Worm (Caenorhabditis elegans): ENCODE results near the gene Y67D8B.1.

Y67D8B.1 gene

DNA sequence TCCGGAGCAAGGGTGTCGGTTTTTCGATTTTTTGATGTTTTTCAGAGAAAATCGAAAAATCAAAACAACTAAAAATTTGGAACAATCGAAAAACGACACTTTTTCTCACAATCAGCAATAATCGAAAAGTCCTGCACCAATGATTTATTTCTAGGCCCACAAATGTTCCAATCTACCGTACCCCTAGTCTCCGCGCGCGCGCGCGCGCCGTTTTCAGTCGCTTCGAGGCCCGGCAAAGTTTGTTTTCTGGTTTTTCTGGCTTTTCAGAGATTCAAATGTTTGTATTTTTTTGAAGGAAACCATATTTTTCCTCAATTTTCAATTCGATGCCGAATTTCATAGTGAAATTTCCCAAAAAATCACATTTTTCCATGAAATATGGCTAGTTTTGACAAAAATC lies 39.5 kb upstream of the Y67D8B.1 start:
- TF ChIP-seq fos-1 (tag; optimal IDR thresholded peaks at IDR 0.05): no peak
- no peak for TF ChIP-seq nhr-6 (tag; optimal IDR thresholded peaks at IDR 0.05)
- no peak for TF ChIP-seq ztf-1 (GFP tag; conservative IDR thresholded peaks at IDR 0.05)
- TF ChIP-seq nhr-11 (tag; optimal IDR thresholded peaks at IDR 0.05): no peak
- TF ChIP-seq unc-62 (GFP tag; optimal IDR thresholded peaks at IDR 0.05): no peak
- TF ChIP-seq ceh-16 (tag; optimal IDR thresholded peaks at IDR 0.05): no peak

DNA sequence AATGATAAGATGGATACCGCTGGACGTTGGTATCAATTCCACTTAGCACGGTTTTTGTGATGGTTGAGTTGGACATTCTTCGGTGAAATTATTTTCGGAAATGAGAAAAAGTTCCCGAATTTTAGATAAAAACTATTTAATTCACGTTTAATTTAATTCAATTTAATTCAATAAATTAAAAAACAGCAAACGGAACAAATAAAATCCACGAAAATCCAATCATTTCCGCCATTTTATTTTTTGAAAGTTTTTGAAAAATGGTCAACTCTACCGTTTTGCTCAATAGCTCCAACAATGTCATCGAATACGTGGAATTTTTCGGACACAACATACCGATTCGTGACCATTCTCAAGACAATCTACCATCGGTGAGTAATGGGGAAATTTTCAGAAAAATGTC lies 29.7 kb upstream of the Y67D8B.1 start, which contains the start of the genes Y67D8B.3 and Y67D8B.5:
TSS of gene Y67D8B.3 (minus strand) at position 101 of the 400 bp plus-strand sequence.
TSS of gene Y67D8B.5 (plus strand) at position 233 of the 400 bp plus-strand sequence.
- no peak for TF ChIP-seq nhr-12 (tag; optimal IDR thresholded peaks at IDR 0.05)
- no peak for TF ChIP-seq R02D3.7 (tag; optimal IDR thresholded peaks at IDR 0.05)
- no peak for TF ChIP-seq unc-55 (GFP tag; optimal IDR thresholded peaks at IDR 0.05)
- TF ChIP-seq ZK546.5 (tag; optimal IDR thresholded peaks at IDR 0.05): no peak
- TF ChIP-seq ceh-16 (tag; optimal IDR thresholded peaks at IDR 0.05): no peak
- TF ChIP-seq unc-62 (GFP tag; optimal IDR thresholded peaks at IDR 0.05): no peak
- no peak for TF ChIP-seq gmeb-1 (tag; optimal IDR thresholded peaks at IDR 0.05)
- no peak for TF ChIP-seq elt-1 (tag; optimal IDR thresholded peaks at IDR 0.05)
- no peak for TF ChIP-seq blmp-1 (tag; optimal IDR thresholded peaks at IDR 0.05; ENCODE audit: insufficient read depth)
- no peak for TF ChIP-seq ztf-11 (tag; optimal IDR thresholded peaks at IDR 0.05)
- no peak for TF ChIP-seq ztf-1 (GFP tag; conservative IDR thresholded peaks at IDR 0.05)
- TF ChIP-seq nhr-237 (tag; optimal IDR thresholded peaks at IDR 0.05): no peak
- TF ChIP-seq skn-1 (tag; optimal IDR thresholded peaks at IDR 0.05): no peak
- no peak for TF ChIP-seq ama-1 (optimal IDR thresholded peaks at IDR 0.05)
- no peak for TF ChIP-seq sma-9 (GFP tag; optimal IDR thresholded peaks at IDR 0.05)
- no peak for TF ChIP-seq sma-9 (tag; optimal IDR thresholded peaks at IDR 0.05)
- no peak for TF ChIP-seq C34F6.9 (tag; optimal IDR thresholded peaks at IDR 0.05)
- no peak for TF ChIP-seq nhr-25 (tag; optimal IDR thresholded peaks at IDR 0.05)

ce11 chrIV:3199041-3199440 lies 26.6 kb upstream of the Y67D8B.1 start:
- no peak for TF ChIP-seq egl-27 (tag; optimal IDR thresholded peaks at IDR 0.05)
- TF ChIP-seq lin-11 (tag; optimal IDR thresholded peaks at IDR 0.05): no peak
- TF ChIP-seq elt-3 (tag; optimal IDR thresholded peaks at IDR 0.05): no peak
- no peak for TF ChIP-seq alr-1 (tag; optimal IDR thresholded peaks at IDR 0.05)
- TF ChIP-seq lin-39 (tag; optimal IDR thresholded peaks at IDR 0.05): no peak
- no peak for TF ChIP-seq lsy-2 (tag; optimal IDR thresholded peaks at IDR 0.05)
- no peak for TF ChIP-seq mdl-1 (tag; optimal IDR thresholded peaks at IDR 0.05)
- no peak for TF ChIP-seq skn-1 (tag; optimal IDR thresholded peaks at IDR 0.05)
- TF ChIP-seq nhr-11 (tag; optimal IDR thresholded peaks at IDR 0.05): no peak
- no peak for TF ChIP-seq ama-1 (optimal IDR thresholded peaks at IDR 0.05)
- TF ChIP-seq elt-1 (tag; optimal IDR thresholded peaks at IDR 0.05): no peak
- TF ChIP-seq mab-5 (tag; optimal IDR thresholded peaks at IDR 0.05): no peak
- no peak for TF ChIP-seq unc-55 (GFP tag; optimal IDR thresholded peaks at IDR 0.05)
- TF ChIP-seq nhr-129 (tag; optimal IDR thresholded peaks at IDR 0.05): no peak
- no peak for TF ChIP-seq nhr-77 (tag; optimal IDR thresholded peaks at IDR 0.05)
- no peak for TF ChIP-seq nhr-25 (tag; optimal IDR thresholded peaks at IDR 0.05)
- TF ChIP-seq sma-9 (GFP tag; optimal IDR thresholded peaks at IDR 0.05): no peak
- TF ChIP-seq sma-9 (tag; optimal IDR thresholded peaks at IDR 0.05): no peak
- TF ChIP-seq ceh-16 (tag; optimal IDR thresholded peaks at IDR 0.05): no peak

DNA sequence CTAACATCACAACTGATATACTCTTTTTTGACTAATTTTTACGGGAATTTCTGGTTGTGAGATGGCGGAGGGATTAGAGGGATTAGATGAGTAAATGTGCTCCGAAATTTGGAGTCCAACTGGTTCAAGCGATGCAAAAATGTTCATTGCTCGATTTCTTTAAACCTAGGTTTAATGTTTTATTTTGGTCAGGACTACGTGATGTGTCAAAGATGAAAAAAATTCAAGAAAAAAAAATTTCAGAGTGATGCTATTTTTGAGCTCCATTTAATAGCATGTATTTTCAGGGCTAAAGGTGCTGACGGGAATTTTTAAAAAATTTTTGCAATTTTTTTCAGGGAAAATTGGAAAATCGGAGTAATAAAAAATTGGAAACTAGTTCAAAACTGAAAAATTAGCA lies 24.0 kb upstream of the Y67D8B.1 start:
- no peak for TF ChIP-seq skn-1 (tag; optimal IDR thresholded peaks at IDR 0.05)
- no peak for TF ChIP-seq F13H6.1 (tag; optimal IDR thresholded peaks at IDR 0.05)
- TF ChIP-seq mab-5 (tag; optimal IDR thresholded peaks at IDR 0.05): no peak
- no peak for TF ChIP-seq nhr-237 (tag; optimal IDR thresholded peaks at IDR 0.05)
- TF ChIP-seq unc-55 (GFP tag; optimal IDR thresholded peaks at IDR 0.05): no peak
- TF ChIP-seq lsy-2 (tag; optimal IDR thresholded peaks at IDR 0.05): no peak
- TF ChIP-seq nhr-6 (tag; optimal IDR thresholded peaks at IDR 0.05): no peak
- no peak for TF ChIP-seq nhr-23 (tag; optimal IDR thresholded peaks at IDR 0.05)
- no peak for TF ChIP-seq mdl-1 (tag; optimal IDR thresholded peaks at IDR 0.05)
- TF ChIP-seq nhr-12 (tag; optimal IDR thresholded peaks at IDR 0.05): no peak
- no peak for TF ChIP-seq aly-2 (tag; optimal IDR thresholded peaks at IDR 0.05)
- no peak for TF ChIP-seq C34F6.9 (tag; optimal IDR thresholded peaks at IDR 0.05)
- no peak for TF ChIP-seq egl-27 (tag; optimal IDR thresholded peaks at IDR 0.05)

ce11 chrIV:3191466-3191865 lies 19.1 kb upstream of the Y67D8B.1 start, which contains the start of gene Y67D8B.2:
TSS of gene Y67D8B.2 (minus strand) at chrIV:3191566.
- TF ChIP-seq blmp-1 (tag; optimal IDR thresholded peaks at IDR 0.05; ENCODE audit: insufficient read depth): no peak
- TF ChIP-seq fos-1 (tag; optimal IDR thresholded peaks at IDR 0.05): no peak
- no peak for TF ChIP-seq mab-5 (tag; optimal IDR thresholded peaks at IDR 0.05)
- no peak for TF ChIP-seq ztf-11 (tag; optimal IDR thresholded peaks at IDR 0.05)
- TF ChIP-seq gmeb-1 (tag; optimal IDR thresholded peaks at IDR 0.05): no peak
- TF ChIP-seq unc-39 (tag; optimal IDR thresholded peaks at IDR 0.05): no peak
- TF ChIP-seq mdl-1 (tag; optimal IDR thresholded peaks at IDR 0.05): no peak
- TF ChIP-seq snpc-4 (tag; optimal IDR thresholded peaks at IDR 0.05): no peak
